Fruit fly (Drosophila melanogaster): ENCODE results near the gene Amt.

Amt gene

dm6 chr3R:15229329-15229876, 19.5 kb downstream of the Amt start, which contains the start of the genes Art3 and mRpS10 (continued):
- TF ChIP-seq salr (GFP tag; optimal IDR thresholded peaks at IDR 0.05), result peak; percentile 100
- peak; percentile 100 for TF ChIP-seq Met (GFP tag; optimal IDR thresholded peaks at IDR 0.05)
- TF ChIP-seq Eip93F (GFP tag; optimal IDR thresholded peaks at IDR 0.05), result peak; percentile 98
- peak; percentile 100 for TF ChIP-seq CG11294 (GFP tag; IDR thresholded peaks at IDR 0.05)
- peak; percentile 100 for TF ChIP-seq CG34406 (GFP tag; optimal IDR thresholded peaks at IDR 0.05)
- peak; percentile 100 for TF ChIP-seq CG3032 (tag; optimal IDR thresholded peaks at IDR 0.05)
- peak; percentile 100 for TF ChIP-seq esn (GFP tag; optimal IDR thresholded peaks at IDR 0.05)
- peak; percentile 99 for TF ChIP-seq CG9139 (GFP tag; optimal IDR thresholded peaks at IDR 0.05)
- peak; percentile 100 for TF ChIP-seq CG15336 (GFP tag; IDR thresholded peaks at IDR 0.05)
- peak; percentile 99 for TF ChIP-seq CG16779 (tag; optimal IDR thresholded peaks at IDR 0.05)
- TF ChIP-seq Hr38 (GFP tag; optimal IDR thresholded peaks at IDR 0.05), result peak; percentile 96
- TF ChIP-seq Ets96B (tag; optimal IDR thresholded peaks at IDR 0.05), result peak; percentile 100
- TF ChIP-seq Gug (GFP tag; IDR thresholded peaks at IDR 0.05), result peak; percentile 100
- peak; percentile 100 for TF ChIP-seq fd59A (GFP tag; optimal IDR thresholded peaks at IDR 0.05)
- peak; percentile 100 for TF ChIP-seq pdm3 (GFP tag; optimal IDR thresholded peaks at IDR 0.05)
- peak; percentile 99 for TF ChIP-seq Sox102F (GFP tag; optimal IDR thresholded peaks at IDR 0.05)
- TF ChIP-seq CG8319 (GFP tag; optimal IDR thresholded peaks at IDR 0.05), result peak; percentile 100
- peak; percentile 100 for TF ChIP-seq CG3919 (GFP tag; optimal IDR thresholded peaks at IDR 0.05)
- TF ChIP-seq lz (GFP tag; optimal IDR thresholded peaks at IDR 0.05), result peak; percentile 100
- TF ChIP-seq CG32006 (GFP tag; optimal IDR thresholded peaks at IDR 0.05), result peak; percentile 100
- TF ChIP-seq Eip75B (GFP tag; optimal IDR thresholded peaks at IDR 0.05), result peak; percentile 100
- peak; percentile 98 for TF ChIP-seq fd85E (GFP tag; optimal IDR thresholded peaks at IDR 0.05)
- peak; percentile 100 for TF ChIP-seq net (GFP tag; optimal IDR thresholded peaks at IDR 0.05)
- peak; percentile 98 for TF ChIP-seq Blimp-1 (GFP tag; optimal IDR thresholded peaks at IDR 0.05)
- peak; percentile 100 for TF ChIP-seq CG11762 (GFP tag; optimal IDR thresholded peaks at IDR 0.05; ENCODE audit: insufficient read depth)
- peak; percentile 98 for TF ChIP-seq dac (GFP tag; optimal IDR thresholded peaks at IDR 0.05)
- peak; percentile 99 for TF ChIP-seq CG6276 (GFP tag; optimal IDR thresholded peaks at IDR 0.05)
- TF ChIP-seq Ets21C (GFP tag; optimal IDR thresholded peaks at IDR 0.05), result peak; percentile 100
- peak; percentile 100 for TF ChIP-seq Eip78C (GFP tag)
- peak; percentile 100 for TF ChIP-seq CG10669 (GFP tag; optimal IDR thresholded peaks at IDR 0.05)
- TF ChIP-seq spab (GFP tag; optimal IDR thresholded peaks at IDR 0.05), result peak; percentile 100
- peak; percentile 100 for TF ChIP-seq CG4318 (GFP tag; optimal IDR thresholded peaks at IDR 0.05)
- peak; percentile 100 for TF ChIP-seq OdsH (GFP tag; optimal IDR thresholded peaks at IDR 0.05)
- peak; percentile 100 for TF ChIP-seq CG6163 (GFP tag; IDR thresholded peaks at IDR 0.05)
- peak; percentile 100 for TF ChIP-seq Sox15 (GFP tag; optimal IDR thresholded peaks at IDR 0.05)
- peak; percentile 99 to 100 for TF ChIP-seq ss (GFP tag; optimal IDR thresholded peaks at IDR 0.05)
- peak; percentile 100 for TF ChIP-seq svp (GFP tag)

- TF ChIP-seq esn (GFP tag; optimal IDR thresholded peaks at IDR 0.05), result peak; percentile 3
- peak; percentile 19 for TF ChIP-seq fkh (GFP tag; optimal IDR thresholded peaks at IDR 0.05)
- TF ChIP-seq dsx (GFP tag; optimal IDR thresholded peaks at IDR 0.05; ENCODE audit: poor library complexity, severe bottlenecking), result peak; percentile 73
- TF ChIP-seq CG31627 (GFP tag; optimal IDR thresholded peaks at IDR 0.05), result peak; percentile 2
- TF ChIP-seq CG3919 (GFP tag; optimal IDR thresholded peaks at IDR 0.05), result no peak
These were observed 23.6 kb downstream of the Amt start, which contains the start of the genes CG31344 and Caf1-55 for dm6 chr3R:15225279-15225730. Gene CG31344, minus strand, starts transcription at chr3R:15225329. Gene Caf1-55, plus strand, starts transcription at chr3R:15225576.

Measured in whole organism, prepupa.